Worm (Caenorhabditis elegans) whole organism, late embryonic: ENCODE results near the gene C24H11.5.
"Not testable (repeated sequence)": the region's sequence is repeated elsewhere in the genome, so short reads cannot be mapped to it uniquely, and the experiment has no call there.

Source experiments
- C08G9.2 ChIP-seq: sonication (generic microtip); optimal IDR thresholded peaks from 2 replicates; lab custom pipeline; 2016; ENCODE audit warnings: mild to moderate bottlenecking, missing genetic modification characterization, moderate library complexity, missing compliant biosample characterization
- C38D4.7 ChIP-seq: fragments of 200-800 bp; sonication (Bioruptor generic); optimal IDR thresholded peaks from 2 replicates; lab custom pipeline; 2018; ENCODE audit warnings: mild to moderate bottlenecking, missing genetic modification characterization, moderate library complexity, missing compliant biosample characterization
- F13H6.1 ChIP-seq: sonication (generic microtip); optimal IDR thresholded peaks from 2 replicates; lab custom pipeline; 2016; ENCODE audit warnings: missing genetic modification characterization, missing compliant biosample characterization
- K02D7.2 ChIP-seq: sonication (generic microtip); optimal IDR thresholded peaks from 2 replicates; lab custom pipeline; 2017; ENCODE audit warnings: mild to moderate bottlenecking, missing genetic modification characterization, missing compliant biosample characterization
- Y22D7AL.16 ChIP-seq: sonication (generic microtip); optimal IDR thresholded peaks from 2 replicates; lab custom pipeline; 2016; ENCODE audit warnings: missing genetic modification characterization, missing compliant biosample characterization
- ama-1 ChIP-seq: fragments of 150-350 bp; optimal IDR thresholded peaks from 2 replicates; lab custom pipeline; 2014
- ceh-14 ChIP-seq: sonication (generic microtip); optimal IDR thresholded peaks from 2 replicates; lab custom pipeline; 2016; ENCODE audit warnings: missing genotype, missing genetic modification characterization, missing compliant biosample characterization
- ceh-30 ChIP-seq: fragments of 150-350 bp; optimal IDR thresholded peaks from 2 replicates; lab custom pipeline; 2014; ENCODE audit warnings: missing biosample characterization, missing genetic modification characterization
- ceh-34 ChIP-seq: sonication (generic microtip); optimal IDR thresholded peaks from 2 replicates; lab custom pipeline; 2016; ENCODE audit warnings: mild to moderate bottlenecking, missing genetic modification characterization, missing compliant biosample characterization
- ceh-45 ChIP-seq: fragments of 200-800 bp; sonication (Bioruptor generic); IDR thresholded peaks from 2 replicates; pipeline ENCODE4 v1.3.6; 2022; ENCODE audit warnings: missing genetic modification reagents, missing genetic modification characterization, missing compliant biosample characterization
- ceh-6 ChIP-seq: fragments of 200-800 bp; sonication (Bioruptor generic); optimal IDR thresholded peaks from 2 replicates; lab custom pipeline; 2018; ENCODE audit warnings: mild to moderate bottlenecking, missing genetic modification characterization, missing compliant biosample characterization
- ceh-9 ChIP-seq: sonication (generic microtip); optimal IDR thresholded peaks from 2 replicates; lab custom pipeline; 2016; ENCODE audit warnings: mild to moderate bottlenecking, missing genetic modification characterization, inconsistent platforms, missing compliant biosample characterization
- che-1 ChIP-seq: sonication (generic microtip); optimal IDR thresholded peaks from 2 replicates; lab custom pipeline; 2016; ENCODE audit warnings: mild to moderate bottlenecking, missing genetic modification characterization, missing compliant biosample characterization
- dmd-4 ChIP-seq: sonication (generic microtip); optimal IDR thresholded peaks from 2 replicates; lab custom pipeline; 2016; ENCODE audit warnings: borderline replicate concordance, missing genetic modification characterization, missing compliant biosample characterization
- dve-1 ChIP-seq: sonication (generic microtip); optimal IDR thresholded peaks from 2 replicates; lab custom pipeline; 2017; ENCODE audit warnings: antibody characterized with exemption, mild to moderate bottlenecking, missing genetic modification characterization, missing compliant biosample characterization
- elt-2 ChIP-seq: sonication (generic microtip); optimal IDR thresholded peaks from 2 replicates; lab custom pipeline; 2016; ENCODE audit warnings: missing genetic modification reagents, missing genetic modification characterization, missing compliant biosample characterization
- elt-4 ChIP-seq: sonication (generic microtip); optimal IDR thresholded peaks from 2 replicates; lab custom pipeline; 2016; ENCODE audit warnings: missing genetic modification characterization, missing compliant biosample characterization
- ets-4 ChIP-seq: sonication (generic microtip); optimal IDR thresholded peaks from 2 replicates; lab custom pipeline; 2016; ENCODE audit warnings: missing genetic modification characterization, missing compliant biosample characterization
- eyg-1 ChIP-seq: sonication (generic microtip); optimal IDR thresholded peaks from 2 replicates; lab custom pipeline; 2016; ENCODE audit warnings: missing genotype, missing genetic modification characterization, missing compliant biosample characterization
- gmeb-2 ChIP-seq: sonication (generic microtip); optimal IDR thresholded peaks from 2 replicates; lab custom pipeline; 2016; ENCODE audit warnings: missing genetic modification characterization, inconsistent platforms, missing compliant biosample characterization
- hlh-15 ChIP-seq: sonication (generic microtip); optimal IDR thresholded peaks from 2 replicates; lab custom pipeline; 2016; ENCODE audit warnings: missing genetic modification characterization, missing compliant biosample characterization
- hlh-30 ChIP-seq: sonication (generic microtip); optimal IDR thresholded peaks from 2 replicates; lab custom pipeline; 2017; ENCODE audit warnings: antibody characterized with exemption, missing genetic modification characterization, missing compliant biosample characterization; ENCODE audit not compliant: insufficient read depth
- lim-6 ChIP-seq: sonication (generic microtip); optimal IDR thresholded peaks from 2 replicates; lab custom pipeline; 2016; ENCODE audit warnings: missing genetic modification characterization, missing compliant biosample characterization
- mec-3 ChIP-seq: sonication (generic microtip); optimal IDR thresholded peaks from 2 replicates; lab custom pipeline; 2016; ENCODE audit warnings: borderline replicate concordance, missing genetic modification characterization, missing compliant biosample characterization
- nfya-1 ChIP-seq: sonication (generic microtip); optimal IDR thresholded peaks from 2 replicates; lab custom pipeline; 2017; ENCODE audit warnings: missing genetic modification characterization, mild to moderate bottlenecking, missing compliant biosample characterization, antibody characterized with exemption, moderate library complexity
- npax-4 ChIP-seq: sonication (generic microtip); optimal IDR thresholded peaks from 2 replicates; lab custom pipeline; 2016; ENCODE audit warnings: missing genetic modification characterization, missing compliant biosample characterization
- pag-3 ChIP-seq: sonication (generic microtip); optimal IDR thresholded peaks from 2 replicates; lab custom pipeline; 2016; ENCODE audit warnings: missing compliant biosample characterization, missing genetic modification characterization, borderline replicate concordance
- pat-9 ChIP-seq: fragments of 200-800 bp; sonication (Bioruptor generic); optimal IDR thresholded peaks from 2 replicates; lab custom pipeline; 2018; ENCODE audit warnings: mild to moderate bottlenecking, missing genetic modification characterization, moderate library complexity, missing compliant biosample characterization
- pha-4 ChIP-seq: fragments of 150-350 bp; optimal IDR thresholded peaks from 2 replicates; lab custom pipeline; 2018; ENCODE audit warnings: missing biosample characterization, missing genetic modification reagents, missing genetic modification characterization
- pqm-1 ChIP-seq: sonication (generic microtip); optimal IDR thresholded peaks from 2 replicates; lab custom pipeline; 2016; ENCODE audit warnings: missing genetic modification characterization, missing compliant biosample characterization
- pros-1 ChIP-seq: fragments of 150-350 bp; optimal IDR thresholded peaks from 2 replicates; lab custom pipeline; 2014; ENCODE audit warnings: missing biosample characterization, missing genetic modification reagents, missing genetic modification characterization
- sox-2 ChIP-seq: fragments of 200-800 bp; sonication (Bioruptor generic); IDR thresholded peaks from 2 replicates; pipeline ENCODE4 v1.3.6; 2022; ENCODE audit warnings: missing genetic modification reagents, missing genetic modification characterization, missing compliant biosample characterization
- tbx-2 ChIP-seq: sonication (generic microtip); optimal IDR thresholded peaks from 2 replicates; lab custom pipeline; 2016; ENCODE audit warnings: missing genetic modification characterization, missing compliant biosample characterization
- tbx-7 ChIP-seq: sonication (generic microtip); optimal IDR thresholded peaks from 2 replicates; lab custom pipeline; 2016; ENCODE audit warnings: missing genotype, missing genetic modification characterization, missing compliant biosample characterization

The C24H11.5 gene

ce11 chrIII:11773581-11773980, 6.5 kb upstream of the C24H11.5 start, which contains the start of gene gbf-1:
gbf-1 (minus strand) TSS chrIII:11773681.
- not testable (repeated sequence) for TF ChIP-seq pqm-1 (tag; lab: Kevin White, UChicago); C38D4.7; dve-1 (tag; lab: Kevin White, UChicago)

DNA sequence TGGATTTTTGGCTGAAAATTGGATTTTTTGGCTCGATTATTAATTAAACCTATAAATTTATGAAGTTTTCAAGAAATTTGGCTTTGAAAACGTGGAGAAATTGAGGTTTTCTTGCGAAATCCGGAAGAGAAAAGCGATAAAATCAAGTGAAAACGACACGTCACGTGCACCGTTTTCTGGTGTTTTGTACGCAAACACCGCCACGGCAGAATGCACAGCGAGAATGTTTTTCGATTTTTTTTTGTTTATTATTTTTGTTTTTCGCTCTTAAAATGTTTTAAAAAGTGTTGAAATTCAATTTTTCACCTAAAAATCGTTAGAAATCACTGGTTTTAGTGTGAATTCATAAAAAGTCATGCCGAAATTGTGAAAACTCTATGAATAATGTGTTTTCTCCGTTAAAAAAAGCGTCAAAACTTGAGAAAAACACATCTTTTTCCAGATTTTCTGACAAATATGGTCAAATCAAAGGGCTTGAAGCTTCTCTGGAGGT, 5.5 kb upstream of the C24H11.5 start, which contains the start of gene immp-1:
Gene immp-1 (plus strand): TSS at position 443 of the 493 bp plus-strand sequence.
- TF ChIP-seq tbx-2 (tag; lab: Kevin White, UChicago) (no peak), K02D7.2 (tag; lab: Kevin White, UChicago) (no peak), F13H6.1 (tag; lab: Kevin White, UChicago) (no peak), pros-1 (no peak), hlh-30 (tag; lab: Kevin White, UChicago) (peak; percentile 93), pqm-1 (tag; lab: Kevin White, UChicago) (no peak), ceh-9 (tag; lab: Kevin White, UChicago) (no peak), ceh-34 (tag; lab: Kevin White, UChicago) (no peak), ceh-6 (GFP tag; lab: Kevin White, UChicago) (no peak), C08G9.2 (no peak), nfya-1 (peak; percentile 8), ama-1 (lab: Kevin White, UChicago) (no peak)

- TF ChIP-seq ceh-45 (GFP tag; lab: Robert Waterston, UW): no peak
- no peak for TF ChIP-seq dmd-4
- no peak for TF ChIP-seq pha-4 (tag; lab: Kevin White, UChicago)
- no peak for TF ChIP-seq pat-9 (tag; lab: Kevin White, UChicago)
- no peak for TF ChIP-seq tbx-7
- TF ChIP-seq gmeb-2 (tag; lab: Kevin White, UChicago): no peak
- TF ChIP-seq C38D4.7: no peak
- TF ChIP-seq Y22D7AL.16 (tag; lab: Kevin White, UChicago): no peak
- TF ChIP-seq eyg-1: no peak
- TF ChIP-seq elt-4 (tag; lab: Kevin White, UChicago): no peak
- TF ChIP-seq ama-1 (lab: Kevin White, UChicago): no peak
- no peak for TF ChIP-seq sox-2
- no peak for TF ChIP-seq ceh-30 (tag; lab: Kevin White, UChicago)
- no peak for TF ChIP-seq lim-6 (tag; lab: Kevin White, UChicago)
- no peak for TF ChIP-seq elt-2 (tag; lab: Kevin White, UChicago)
- no peak for TF ChIP-seq npax-4 (tag; lab: Kevin White, UChicago)
- TF ChIP-seq ets-4 (tag; lab: Kevin White, UChicago): no peak
- TF ChIP-seq mec-3 (tag; lab: Kevin White, UChicago): no peak
- no peak for TF ChIP-seq ceh-14
- TF ChIP-seq, all 69 proteins: peak for 0
Measured at ce11 chrIII:11777321-11777720, 2.7 kb upstream of the C24H11.5 start, which contains the start of gene mdt-21. mdt-21 (plus strand) TSS chrIII:11777621.

DNA sequence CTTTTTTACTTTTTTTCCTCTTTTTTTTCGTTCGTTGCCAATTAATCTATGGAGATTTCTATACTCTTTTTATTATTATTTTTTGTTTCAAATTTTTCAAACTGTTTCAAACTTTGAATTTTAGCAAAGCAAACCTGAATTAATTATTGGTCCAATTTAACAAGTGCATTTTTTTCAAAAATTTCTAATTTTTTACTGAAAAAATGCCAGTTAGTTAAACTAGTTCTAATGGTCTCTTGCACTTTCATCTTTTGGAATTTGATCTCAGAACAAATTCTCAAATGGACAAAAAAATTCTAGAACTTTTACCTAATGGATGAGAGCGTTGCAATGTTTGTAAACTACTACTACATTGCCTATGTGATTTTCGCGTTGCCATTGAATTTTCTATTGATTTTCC, 1.8 kb downstream of the C24H11.5 start, which contains the start of gene srd-74:
Gene srd-74 (plus strand): TSS at position 301 of the 400 bp plus-strand sequence.
- no peak for TF ChIP-seq pag-3 (tag; lab: Kevin White, UChicago)
- no peak for TF ChIP-seq sox-2
- no peak for TF ChIP-seq gmeb-2 (tag; lab: Kevin White, UChicago)
- no peak for TF ChIP-seq ceh-45 (GFP tag; lab: Robert Waterston, UW)
- TF ChIP-seq tbx-2 (tag; lab: Kevin White, UChicago): no peak
- no peak for TF ChIP-seq ceh-14
- no peak for TF ChIP-seq ceh-6 (GFP tag; lab: Kevin White, UChicago)
- no peak for TF ChIP-seq che-1
- no peak for TF ChIP-seq C08G9.2
- no peak for TF ChIP-seq hlh-15 (tag; lab: Kevin White, UChicago)
- TF ChIP-seq, all 69 proteins: peak for 0
